Worm (Caenorhabditis elegans): ENCODE measurements around the gene K09E9.7.

K09E9.7 gene

DNA sequence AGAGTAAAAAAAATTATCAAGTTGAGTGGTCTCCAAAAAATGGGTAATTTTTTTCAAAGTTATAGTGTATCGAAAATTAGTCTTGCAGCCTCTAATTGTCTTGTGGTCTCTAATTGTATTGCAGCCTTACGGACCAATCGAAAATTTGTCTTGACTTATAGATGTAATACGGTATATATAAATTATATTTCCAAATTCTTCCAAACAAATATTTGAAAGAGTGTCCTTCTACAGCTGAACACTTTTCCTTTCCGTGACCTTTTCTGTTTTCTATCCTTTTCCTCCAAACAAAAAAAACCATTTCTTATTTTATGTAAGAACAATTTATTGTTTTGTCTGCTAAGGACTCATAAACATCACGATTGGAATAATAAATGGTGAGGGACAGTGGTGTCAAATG, at the start of gene K09E9.7:
Gene K09E9.7, plus strand, starts transcription at position 301 of the 400 bp plus-strand sequence.
- TF ChIP-seq snpc-1.2 (GFP tag; IDR thresholded peaks at IDR 0.05) (no peak), aha-1 (tag) (peak; percentile 34), dmd-8 (GFP tag; IDR thresholded peaks at IDR 0.05) (no peak), lsy-2 (tag; optimal IDR thresholded peaks at IDR 0.05) (no peak), nhr-41 (GFP tag; IDR thresholded peaks at IDR 0.05) (no peak)

DNA sequence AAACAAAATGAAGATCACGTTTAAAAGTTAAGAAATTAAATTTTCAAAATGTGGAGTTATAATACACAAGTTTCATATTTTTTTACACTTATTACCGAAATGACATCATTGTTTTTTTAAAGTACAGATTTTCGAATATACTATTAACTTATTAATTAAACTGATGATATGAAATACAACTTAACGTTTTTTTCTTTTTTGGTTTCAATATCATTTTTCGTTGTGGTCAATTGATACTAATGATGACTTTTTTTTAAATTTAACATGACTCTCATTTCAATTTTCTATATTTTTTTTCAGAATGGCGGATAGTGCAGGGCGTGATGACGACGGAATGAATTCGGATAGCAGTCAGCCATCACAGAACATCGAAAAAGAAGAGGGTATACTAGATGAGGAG, 49.6 kb upstream of the K09E9.7 start, which contains the start of gene usp-33:
Gene usp-33, plus strand, starts transcription at position 301 of the 400 bp plus-strand sequence.
- no peak for TF ChIP-seq D1046.2 (GFP tag; IDR thresholded peaks at IDR 0.05)
- TF ChIP-seq aha-1 (tag): peak; percentile 21

DNA sequence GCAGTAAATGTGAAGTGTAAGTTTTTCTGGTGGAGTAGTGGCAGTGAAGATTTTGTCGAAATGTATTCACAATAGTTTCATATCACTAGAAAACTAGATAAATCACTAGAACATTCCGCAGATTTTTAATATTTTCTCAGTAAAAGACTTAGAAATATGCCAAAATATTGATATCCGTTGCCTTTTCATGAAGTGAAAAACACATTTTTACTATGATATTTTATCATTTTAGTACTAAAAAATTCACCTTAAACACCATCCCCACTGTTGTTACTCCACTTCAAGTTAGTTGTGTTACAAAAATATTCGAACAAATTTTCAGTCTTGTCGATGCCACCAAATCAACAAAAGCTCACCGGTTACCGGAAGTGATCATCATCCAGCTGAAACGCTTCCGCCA, 47.3 kb upstream of the K09E9.7 start:
- TF ChIP-seq ZK546.5 (tag; optimal IDR thresholded peaks at IDR 0.05) (no peak), unc-62 (GFP tag; optimal IDR thresholded peaks at IDR 0.05 in 1 of 2) (peak in 1 of 2 experiments; percentile 62), unc-62 (tag; optimal IDR thresholded peaks at IDR 0.05) (no peak), aha-1 (tag) (peak; percentile 80)

DNA sequence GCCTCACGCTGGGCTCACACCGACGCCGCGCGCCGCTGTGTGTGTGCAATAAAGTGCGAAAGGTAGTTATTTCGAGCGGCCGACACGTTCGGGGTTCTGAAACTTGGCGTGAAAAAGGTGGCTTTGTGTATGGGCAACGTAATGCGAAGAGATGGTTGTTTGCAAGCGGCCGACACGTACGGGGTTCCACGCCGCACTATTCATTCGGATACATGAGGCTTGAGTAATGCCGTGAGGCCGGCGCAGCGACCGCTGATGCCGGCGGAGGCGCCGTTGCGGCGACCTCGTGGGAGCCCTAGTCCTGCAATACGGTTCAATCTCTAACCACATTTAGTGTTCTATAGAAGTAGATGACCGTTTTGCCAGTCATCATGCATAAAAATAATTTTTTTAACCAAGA, 46.7 kb upstream of the K09E9.7 start:
- TF ChIP-seq zfp-3 (GFP tag; conservative IDR thresholded peaks at IDR 0.05) (no peak), madf-5 (GFP tag; IDR thresholded peaks at IDR 0.05) (no peak), arid-1 (GFP tag; conservative IDR thresholded peaks at IDR 0.05) (no peak), nhr-6 (tag; optimal IDR thresholded peaks at IDR 0.05) (no peak), aha-1 (tag) (peak; percentile 11), lsy-2 (tag; optimal IDR thresholded peaks at IDR 0.05) (no peak), ces-1 (GFP tag; optimal IDR thresholded peaks at IDR 0.05) (no peak), set-16 (GFP tag; IDR thresholded peaks at IDR 0.05) (peak; percentile 70)

DNA sequence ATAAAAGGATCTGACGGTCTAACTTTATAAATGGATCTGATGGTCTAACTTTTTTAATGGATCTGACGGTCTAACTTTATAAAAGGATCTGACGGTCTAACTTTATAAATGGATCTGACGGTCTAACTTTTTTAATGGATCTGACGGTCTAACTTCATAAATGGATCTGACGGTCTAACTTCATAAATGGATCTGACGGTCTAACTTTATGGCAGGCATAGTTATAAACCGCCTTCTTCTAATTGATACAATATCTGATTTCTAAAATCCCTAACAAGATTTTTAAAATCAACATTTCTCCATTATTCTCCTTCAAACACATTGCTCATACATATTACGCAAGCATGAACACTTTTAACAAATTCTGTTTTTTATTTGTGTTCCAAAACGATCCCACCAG, 43.6 kb upstream of the K09E9.7 start, which contains the start of gene K09A9.8:
Gene K09A9.8, minus strand, starts transcription at position 101 of the 400 bp plus-strand sequence.
- no peak for TF ChIP-seq ZK337.2 (GFP tag; IDR thresholded peaks at IDR 0.05)

DNA sequence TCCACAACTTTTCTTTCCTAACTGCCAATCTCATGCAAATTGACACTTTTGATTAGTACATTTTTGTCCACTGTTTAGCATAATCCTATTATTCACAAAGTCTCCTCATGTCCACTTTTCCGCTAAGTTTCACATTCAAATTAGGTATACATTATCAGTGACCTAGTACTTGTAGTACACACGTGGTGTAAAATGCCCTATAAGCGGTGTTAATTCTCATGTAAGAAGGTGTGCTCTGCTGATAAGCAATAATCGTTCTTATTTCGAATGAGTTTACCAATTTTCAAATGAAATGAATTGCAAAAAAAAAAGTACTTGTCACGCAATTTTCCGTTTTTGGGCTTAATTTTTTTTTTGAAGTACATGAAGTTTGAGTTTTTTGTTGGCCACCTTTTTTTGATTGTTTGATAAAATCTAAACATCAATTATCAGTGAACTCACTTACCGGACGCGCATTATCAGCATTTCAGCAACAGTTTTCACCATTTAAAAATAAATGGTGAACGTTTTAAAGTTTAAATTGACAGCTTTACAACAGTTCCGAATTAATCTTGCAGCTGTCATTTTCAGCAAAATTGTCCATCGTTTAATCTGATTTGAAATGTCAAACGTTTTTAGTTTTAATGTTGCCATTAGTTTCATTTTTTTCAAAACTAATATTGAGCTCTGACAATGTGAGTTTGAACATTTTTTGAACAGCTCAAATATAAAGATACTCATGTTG, 41.9 kb upstream of the K09E9.7 start:
- TF ChIP-seq tra-1 (GFP tag; IDR thresholded peaks at IDR 0.05) (peak; percentile 94), gei-8 (GFP tag; optimal IDR thresholded peaks at IDR 0.05) (no peak), dmd-9 (GFP tag; IDR thresholded peaks at IDR 0.05) (no peak), hlh-11 (tag; optimal IDR thresholded peaks at IDR 0.05) (peak; percentile 42), T26A8.4 (GFP tag; IDR thresholded peaks at IDR 0.05) (no peak), php-3 (GFP tag; IDR thresholded peaks at IDR 0.05) (peak; percentile 62; the same call in 1 of the 2 replicates), aha-1 (tag) (peak; percentile 87), mdl-1 (tag; optimal IDR thresholded peaks at IDR 0.05) (peak in 1 of 2 experiments; percentile 12), pqm-1 (tag; optimal IDR thresholded peaks at IDR 0.05) (peak; percentile 74), nhr-41 (GFP tag; IDR thresholded peaks at IDR 0.05) (no peak), zip-2 (tag; optimal IDR thresholded peaks at IDR 0.05) (no peak), nhr-28 (tag; optimal IDR thresholded peaks at IDR 0.05) (peak; percentile 80), daf-16 (GFP tag; optimal IDR thresholded peaks at IDR 0.05) (no peak), daf-16 (tag; optimal IDR thresholded peaks at IDR 0.05) (peak; percentile 31), T20F7.1 (GFP tag; optimal IDR thresholded peaks at IDR 0.05) (peak; percentile 27), lin-13 (GFP tag; optimal IDR thresholded peaks at IDR 0.05) (no peak), dve-1 (tag; optimal IDR thresholded peaks at IDR 0.05; ENCODE audit: insufficient read depth) (peak; percentile 42), nhr-48 (tag; optimal IDR thresholded peaks at IDR 0.05) (peak; percentile 27), mxl-3 (GFP tag; optimal IDR thresholded peaks at IDR 0.05) (peak; percentile 14), saeg-2 (GFP tag; IDR thresholded peaks at IDR 0.05) (0 out of 2 replicates have a peak, but pooled peaks have one; percentile 9), dmd-6 (GFP tag; IDR thresholded peaks at IDR 0.05) (peak; percentile 93)

All from whole organism, L4 larva.